Fruit fly (Drosophila melanogaster) whole organism, embryonic: Measurements from ENCODE around the gene PIG-C.
A peak's percentile ranks its signal among the peaks of the same experiment; 100 is the strongest.

Experiments
- Antp ChIP-seq: fragments of 200-800 bp; sonication (Bioruptor generic); optimal IDR thresholded peaks from 3 replicates; lab custom pipeline; 2016; ENCODE audit warnings: missing biosample characterization, missing genetic modification characterization
- CG11456 ChIP-seq: fragments of 200-800 bp; sonication (Bioruptor generic); IDR thresholded peaks from 3 replicates; pipeline ENCODE4 v1.3.6; 2022; ENCODE audit warnings: missing biosample characterization, missing genetic modification characterization
- CG11504 ChIP-seq: fragments of 200-800 bp; sonication (Bioruptor generic); optimal IDR thresholded peaks from 3 replicates; lab custom pipeline; 2019; ENCODE audit warnings: missing biosample characterization, mild to moderate bottlenecking, missing genetic modification characterization, moderate library complexity
- CG14710 ChIP-seq: fragments of 200-800 bp; sonication (Bioruptor generic); optimal IDR thresholded peaks from 3 replicates; lab custom pipeline; 2019; ENCODE audit warnings: missing biosample characterization, mild to moderate bottlenecking, missing genetic modification characterization, moderate library complexity
- CG14860 ChIP-seq: fragments of 200-800 bp; sonication (Bioruptor generic); IDR thresholded peaks from 3 replicates; pipeline ENCODE4 v1.3.6; 2022; ENCODE audit warnings: missing biosample characterization, missing genetic modification characterization; ENCODE audit not compliant: partially characterized antibody
- CG14965 ChIP-seq: fragments of 200-800 bp; sonication (Bioruptor generic); optimal IDR thresholded peaks from 2 replicates; lab custom pipeline; 2016; ENCODE audit warnings: missing biosample characterization, missing genetic modification characterization, borderline replicate concordance
- CG16779 ChIP-seq: fragments of 200-800 bp; sonication (Bioruptor generic); IDR thresholded peaks from 2 replicates; pipeline ENCODE4 v1.3.6; 2022; ENCODE audit warnings: missing biosample characterization, missing genetic modification characterization
- CG2875 ChIP-seq: fragments of 200-800 bp; sonication (Bioruptor generic); optimal IDR thresholded peaks from 2 replicates; lab custom pipeline; 2017; ENCODE audit warnings: missing biosample characterization, mild to moderate bottlenecking, missing genetic modification characterization, missing genetic modification reagents
- CG31388 ChIP-seq: fragments of 200-800 bp; sonication (Bioruptor generic); optimal IDR thresholded peaks from 2 replicates; lab custom pipeline; 2016; ENCODE audit warnings: missing biosample characterization, missing genetic modification characterization
- CG3847 ChIP-seq: fragments of 200-800 bp; sonication (Bioruptor generic); IDR thresholded peaks from 2 replicates; pipeline ENCODE4 v1.3.6; 2022; ENCODE audit warnings: missing biosample characterization, missing genetic modification characterization
- CG4282 ChIP-seq: fragments of 200-800 bp; sonication (Bioruptor generic); optimal IDR thresholded peaks from 2 replicates; lab custom pipeline; 2016; ENCODE audit warnings: missing biosample characterization, missing genetic modification characterization
- CG6689 ChIP-seq: fragments of 200-800 bp; sonication (Bioruptor generic); IDR thresholded peaks from 2 replicates; pipeline ENCODE4 v1.3.6; 2022; ENCODE audit warnings: missing biosample characterization, missing genetic modification characterization
- CG9932 ChIP-seq: fragments of 200-800 bp; sonication (Bioruptor generic); IDR thresholded peaks from 2 replicates; pipeline ENCODE4 v1.3.6; 2022; ENCODE audit warnings: missing biosample characterization, missing genetic modification characterization
- CTCF ChIP-seq: fragments of 200-800 bp; sonication (Bioruptor generic); optimal IDR thresholded peaks from 2 replicates; lab custom pipeline; 2017; ENCODE audit warnings: missing biosample characterization, mild to moderate bottlenecking, missing genetic modification characterization, moderate library complexity
- Dfd ChIP-seq, 2 experiments: fragments of >200 bp; optimal IDR thresholded peaks; 2 replicates each; lab custom pipeline; 2017; ENCODE audit warnings: missing biosample characterization in 2 of 2, missing genetic modification characterization in 2 of 2
- Elba2 ChIP-seq: fragments of 200-800 bp; sonication (Bioruptor generic); optimal IDR thresholded peaks from 3 replicates; lab custom pipeline; 2016; ENCODE audit warnings: missing biosample characterization, missing genetic modification characterization
- Fer1 ChIP-seq: fragments of 200-800 bp; sonication (Bioruptor generic); optimal IDR thresholded peaks from 2 replicates; lab custom pipeline; 2017; ENCODE audit warnings: missing biosample characterization, mild to moderate bottlenecking, missing genetic modification characterization
- HmgZ ChIP-seq: fragments of 200-800 bp; sonication (Bioruptor generic); optimal IDR thresholded peaks from 2 replicates; lab custom pipeline; 2018; ENCODE audit warnings: missing biosample characterization, mild to moderate bottlenecking, missing genetic modification characterization
- Hmx ChIP-seq: fragments of 200-800 bp; sonication (Bioruptor generic); optimal IDR thresholded peaks from 2 replicates; lab custom pipeline; 2016; ENCODE audit warnings: missing biosample characterization, missing genetic modification characterization
- Hr39 ChIP-seq: fragments of >200 bp; optimal IDR thresholded peaks from 2 replicates; lab custom pipeline; 2017
- Jarid2 ChIP-seq: fragments of 200-800 bp; sonication (Bioruptor generic); optimal IDR thresholded peaks from 3 replicates; lab custom pipeline; 2017; ENCODE audit warnings: mild to moderate bottlenecking, missing biosample characterization, missing genetic modification reagents, missing genetic modification characterization
- Neu2 ChIP-seq: fragments of 200-800 bp; sonication (Bioruptor generic); optimal IDR thresholded peaks from 3 replicates; lab custom pipeline; 2016; ENCODE audit warnings: missing biosample characterization, missing genetic modification characterization, borderline replicate concordance
- Pdp1 ChIP-seq, 2 experiments: fragments of 200-800 bp; sonication (Bioruptor generic); optimal IDR thresholded peaks; 3 replicates each; lab custom pipeline; 2016; ENCODE audit warnings: missing biosample characterization in 2 of 2, missing genetic modification characterization in 2 of 2, mild to moderate bottlenecking in 1 of 2, moderate library complexity in 1 of 2
- Spps ChIP-seq: fragments of 200-800 bp; sonication (Bioruptor generic); optimal IDR thresholded peaks from 2 replicates; lab custom pipeline; 2018; ENCODE audit warnings: missing biosample characterization, mild to moderate bottlenecking, missing genetic modification characterization
- Tbp ChIP-seq: fragments of >200 bp; optimal IDR thresholded peaks from 2 replicates; lab custom pipeline; 2018; ENCODE audit warnings: missing biosample characterization, missing genetic modification characterization
- Xbp1 ChIP-seq: fragments of 200-800 bp; sonication (Bioruptor generic); optimal IDR thresholded peaks from 3 replicates; lab custom pipeline; 2016; ENCODE audit warnings: missing biosample characterization, mild to moderate bottlenecking, missing genetic modification characterization
- abd-A ChIP-seq: fragments of 200-800 bp; sonication (Bioruptor generic); optimal IDR thresholded peaks from 3 replicates; lab custom pipeline; 2019; ENCODE audit warnings: missing biosample characterization, mild to moderate bottlenecking, missing genetic modification characterization, moderate library complexity
- amos ChIP-seq: fragments of 200-800 bp; sonication (Bioruptor generic); IDR thresholded peaks from 2 replicates; pipeline ENCODE4 v1.3.6; 2022; ENCODE audit warnings: missing biosample characterization, missing genetic modification characterization; ENCODE audit not compliant: partially characterized antibody
- bcd ChIP-seq: fragments of 200-800 bp; sonication (Bioruptor generic); optimal IDR thresholded peaks from 2 replicates; lab custom pipeline; 2017; ENCODE audit warnings: missing biosample characterization, mild to moderate bottlenecking, missing genetic modification characterization
- cad ChIP-seq: fragments of >200 bp; optimal IDR thresholded peaks from 2 replicates; lab custom pipeline; 2017; ENCODE audit warnings: missing biosample characterization, missing genetic modification characterization
- ci ChIP-seq: fragments of 200-800 bp; sonication (Bioruptor generic); IDR thresholded peaks from 3 replicates; pipeline ENCODE4 v1.3.6; 2022; ENCODE audit warnings: missing biosample characterization, missing genetic modification characterization
- crp ChIP-seq, 2 experiments: fragments of 200-800 bp; sonication (Bioruptor generic); optimal IDR thresholded peaks; 2 replicates in 1 of 2; 3 replicates in 1 of 2; lab custom pipeline; 2017; ENCODE audit warnings: missing biosample characterization in 2 of 2, missing genetic modification characterization in 2 of 2, mild to moderate bottlenecking in 1 of 2, moderate library complexity in 1 of 2
- danr ChIP-seq: fragments of 200-800 bp; sonication (Bioruptor generic); IDR thresholded peaks from 2 replicates; pipeline ENCODE4 v1.3.6; 2022; ENCODE audit warnings: missing biosample characterization, missing genetic modification characterization
- dati ChIP-seq: fragments of 200-800 bp; sonication (Bioruptor generic); IDR thresholded peaks from 2 replicates; pipeline ENCODE4 v1.3.6; 2022; ENCODE audit warnings: missing biosample characterization, missing genetic modification characterization
- ewg ChIP-seq: fragments of 200-800 bp; sonication (Bioruptor generic); optimal IDR thresholded peaks from 3 replicates; lab custom pipeline; 2017; ENCODE audit warnings: mild to moderate bottlenecking, missing biosample characterization, missing genetic modification reagents, missing genetic modification characterization
- exex ChIP-seq: fragments of 200-800 bp; sonication (Bioruptor generic); optimal IDR thresholded peaks from 4 replicates; lab custom pipeline; 2018; ENCODE audit warnings: missing biosample characterization, mild to moderate bottlenecking, missing genetic modification characterization, moderate library complexity
- eyg ChIP-seq: fragments of 200-800 bp; sonication (Bioruptor generic); optimal IDR thresholded peaks from 3 replicates; lab custom pipeline; 2016; ENCODE audit warnings: missing biosample characterization, missing genetic modification characterization
- gro ChIP-seq: fragments of 200-800 bp; sonication (Bioruptor generic); optimal IDR thresholded peaks from 2 replicates; lab custom pipeline; 2016; ENCODE audit warnings: missing biosample characterization, missing genetic modification characterization
- gsb ChIP-seq: fragments of 200-800 bp; sonication (Bioruptor generic); IDR thresholded peaks from 2 replicates; pipeline ENCODE4 v1.3.6; 2022; ENCODE audit warnings: missing biosample characterization, missing genetic modification characterization
- ham ChIP-seq: fragments of 200-800 bp; sonication (Bioruptor generic); IDR thresholded peaks from 2 replicates; pipeline ENCODE4 v1.3.6; 2022; ENCODE audit warnings: missing biosample characterization, missing genetic modification characterization
- insv ChIP-seq, 2 experiments: fragments of 200-800 bp; sonication (Bioruptor generic); optimal IDR thresholded peaks; 3 replicates each; lab custom pipeline; 2016 to 2018; ENCODE audit warnings: missing biosample characterization in 2 of 2, missing genetic modification characterization in 2 of 2
- lmd ChIP-seq: fragments of 200-800 bp; sonication (Bioruptor generic); IDR thresholded peaks from 2 replicates; pipeline ENCODE4 v1.3.6; 2022; ENCODE audit warnings: missing biosample characterization, missing genetic modification characterization
- mld ChIP-seq: fragments of 200-800 bp; sonication (Bioruptor generic); IDR thresholded peaks from 3 replicates; pipeline ENCODE4 v1.3.6; 2022; ENCODE audit warnings: missing biosample characterization, missing genetic modification characterization; ENCODE audit not compliant: partially characterized antibody
- sc ChIP-seq, 3 experiments: fragments of >200 bp in 2 of 3; fragments of 200-800 bp in 1 of 3; sonication (Bioruptor generic) in 1 of 3; optimal IDR thresholded peaks; 2 replicates in 2 of 3; 3 replicates in 1 of 3; lab custom pipeline; 2017; ENCODE audit warnings: mild to moderate bottlenecking in 1 of 3, missing biosample characterization in 1 of 3, missing genetic modification characterization in 1 of 3, missing genetic modification reagents in 1 of 3
- sens ChIP-seq: fragments of 200-800 bp; sonication (Bioruptor generic); peaks from one replicate; lab custom pipeline; 2016; ENCODE audit warnings: missing biosample characterization, missing genetic modification characterization
- slbo ChIP-seq: fragments of 200-800 bp; sonication (Bioruptor generic); IDR thresholded peaks from 2 replicates; pipeline ENCODE4 v1.3.6; 2022; ENCODE audit warnings: missing biosample characterization, missing genetic modification characterization
- sna ChIP-seq: fragments of 200-800 bp; sonication (Bioruptor generic); IDR thresholded peaks from 2 replicates; pipeline ENCODE4 v1.3.6; 2022; ENCODE audit warnings: missing biosample characterization, missing genetic modification characterization; ENCODE audit not compliant: partially characterized antibody
- tx ChIP-seq: fragments of 200-800 bp; sonication (Bioruptor generic); optimal IDR thresholded peaks from 2 replicates; lab custom pipeline; 2016; ENCODE audit warnings: missing biosample characterization, missing genetic modification characterization
- unc-4 ChIP-seq: fragments of 200-800 bp; sonication (Bioruptor generic); IDR thresholded peaks from 2 replicates; pipeline ENCODE4 v1.3.6; 2022; ENCODE audit warnings: missing biosample characterization, missing genetic modification characterization; ENCODE audit not compliant: partially characterized antibody
- wdn ChIP-seq: fragments of 200-800 bp; sonication (Bioruptor generic); IDR thresholded peaks from 2 replicates; pipeline ENCODE4 v1.3.6; 2022; ENCODE audit warnings: missing biosample characterization, missing genetic modification characterization
- zen ChIP-seq: fragments of 200-800 bp; sonication (Bioruptor generic); optimal IDR thresholded peaks from 3 replicates; lab custom pipeline; 2018; ENCODE audit warnings: missing biosample characterization, mild to moderate bottlenecking, missing genetic modification characterization, moderate library complexity

The PIG-C gene

DNA sequence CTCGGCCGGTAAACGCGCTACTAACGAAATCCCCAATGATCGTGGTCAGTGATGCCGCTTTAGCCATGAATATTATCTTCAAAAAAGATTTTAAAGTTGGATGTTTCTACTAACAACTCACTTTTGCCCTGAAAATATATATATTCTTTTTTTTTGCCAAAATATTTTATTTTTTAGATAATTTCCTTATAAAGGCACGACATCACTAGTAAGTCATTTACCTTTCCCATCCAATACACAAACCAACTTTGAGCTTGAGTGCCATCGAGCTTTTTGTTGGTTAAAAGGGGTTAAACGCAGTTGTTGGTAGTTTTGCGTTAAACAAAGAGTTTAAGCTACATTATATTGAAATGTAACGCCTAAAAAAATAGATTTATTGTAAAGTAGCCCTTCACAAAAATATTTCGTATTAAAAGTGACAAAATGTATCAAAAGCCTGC is 15.9 kb downstream of the PIG-C start, which contains the start of gene CG14968 (continued):
- TF ChIP-seq gsb (GFP tag; lab: Robert Waterston, UW): peak; percentile 92
- peak; percentile 97 for TF ChIP-seq CG11456 (GFP tag; lab: Robert Waterston, UW)
- peak; percentile 72 for TF ChIP-seq CG2875
- peak; percentile 86 for TF ChIP-seq CG14710 (tag; lab: Kevin White, UChicago)
- TF ChIP-seq Neu2 (GFP tag; lab: Kevin White, UChicago): no peak
- peak; percentile 75 for TF ChIP-seq gro (GFP tag; lab: Kevin White, UChicago)
- TF ChIP-seq CG4282 (GFP tag; lab: Kevin White, UChicago): no peak
- no peak for TF ChIP-seq CG14860 (GFP tag; lab: Robert Waterston, UW)
- peak; percentile 69 for TF ChIP-seq Jarid2 (GFP tag; lab: Kevin White, UChicago)
- peak in 1 of 2 experiments; percentile 51 for TF ChIP-seq crp (GFP tag; optimal IDR thresholded peaks at IDR 0.05; lab: Kevin White, UChicago)
- TF ChIP-seq Fer1 (GFP tag; lab: Kevin White, UChicago): peak; percentile 95
- TF ChIP-seq ham (GFP tag; lab: Robert Waterston, UW): peak; percentile 81
- peak; percentile 80 for TF ChIP-seq CG31388 (GFP tag; lab: Kevin White, UChicago)
- TF ChIP-seq zen: peak; percentile 87
- TF ChIP-seq slbo (GFP tag; lab: Robert Waterston, UW): peak; percentile 98
- TF ChIP-seq CG16779 (GFP tag; lab: Robert Waterston, UW): peak; percentile 91
- no peak for TF ChIP-seq Dfd (GFP tag; optimal IDR thresholded peaks at IDR 0.05; lab: Kevin White, UChicago)
- TF ChIP-seq CTCF (GFP tag; lab: Kevin White, UChicago): peak; percentile 60
- TF ChIP-seq Tbp: no peak
- peak; percentile 83 for TF ChIP-seq Spps
- peak; percentile 93 for TF ChIP-seq Xbp1 (GFP tag; lab: Kevin White, UChicago)
- TF ChIP-seq CG3847 (GFP tag; lab: Robert Waterston, UW): peak; percentile 98
- TF ChIP-seq wdn (GFP tag; lab: Robert Waterston, UW): peak; percentile 92
- peak in 1 of 2 experiments; percentile 33 for TF ChIP-seq insv (GFP tag; optimal IDR thresholded peaks at IDR 0.05; lab: Kevin White, UChicago)
- no peak for TF ChIP-seq mld (GFP tag; lab: Robert Waterston, UW)
- peak; percentile 90 for TF ChIP-seq dati
- TF ChIP-seq Pdp1 (GFP tag; optimal IDR thresholded peaks at IDR 0.05; lab: Kevin White, UChicago): peak; percentile 66 to 74
- TF ChIP-seq cad (GFP tag; lab: Kevin White, UChicago): no peak
- TF ChIP-seq abd-A (tag; lab: Kevin White, UChicago): no peak
- peak; percentile 81 for TF ChIP-seq danr (GFP tag; lab: Robert Waterston, UW)
- TF ChIP-seq lmd (GFP tag; lab: Robert Waterston, UW): peak; percentile 96
- peak; percentile 93 for TF ChIP-seq HmgZ (tag; lab: Kevin White, UChicago)
- TF ChIP-seq CG14965 (GFP tag; lab: Kevin White, UChicago): no peak
- TF ChIP-seq exex: peak; percentile 73
- TF ChIP-seq Antp (GFP tag; lab: Kevin White, UChicago): peak; percentile 23
- TF ChIP-seq ewg (GFP tag; lab: Kevin White, UChicago): peak; percentile 80
- TF ChIP-seq CG9932 (GFP tag; lab: Robert Waterston, UW): peak; percentile 98
- no peak for TF ChIP-seq sc (optimal IDR thresholded peaks at IDR 0.05; lab: Kevin White, UChicago)
- peak; percentile 81 for TF ChIP-seq sc (GFP tag; optimal IDR thresholded peaks at IDR 0.05; lab: Kevin White, UChicago)
- TF ChIP-seq Hr39 (lab: Kevin White, UChicago): no peak
- TF ChIP-seq amos: no peak
- peak; percentile 62 for TF ChIP-seq eyg (GFP tag; lab: Kevin White, UChicago)
- no peak for TF ChIP-seq Hmx (GFP tag; lab: Kevin White, UChicago)
- TF ChIP-seq bcd (GFP tag; lab: Kevin White, UChicago): peak; percentile 95
- TF ChIP-seq Elba2 (GFP tag; lab: Kevin White, UChicago): no peak
- peak; percentile 95 for TF ChIP-seq CG11504 (tag; lab: Kevin White, UChicago)
- TF ChIP-seq tx (GFP tag; lab: Kevin White, UChicago): peak; percentile 48
- TF ChIP-seq sna: no peak
- TF ChIP-seq ci (GFP tag; lab: Robert Waterston, UW): peak; percentile 99
- peak; percentile 97 for TF ChIP-seq sens
- peak; percentile 93 for TF ChIP-seq CG6689 (GFP tag; lab: Robert Waterston, UW)
- TF ChIP-seq unc-4 (GFP tag; lab: Robert Waterston, UW): no peak
